Worm (Caenorhabditis elegans) whole organism, mixed stage, embryonic: ENCODE measurements around the gene ZK632.11.

Source experiments
- ceh-43 ChIP-seq: fragments of 200-800 bp; sonication (Bioruptor generic); optimal IDR thresholded peaks from 2 replicates; lab custom pipeline; 2018; ENCODE audit warnings: mild to moderate bottlenecking, missing genetic modification characterization, moderate library complexity, missing compliant biosample characterization
- snpc-4 ChIP-seq: fragments of 150-350 bp; optimal IDR thresholded peaks from 2 replicates; lab custom pipeline; 2014; ENCODE audit warnings: missing biosample characterization, missing genetic modification characterization
- unc-62 ChIP-seq: fragments of 150-350 bp; optimal IDR thresholded peaks from 2 replicates; lab custom pipeline; 2014; ENCODE audit warnings: missing biosample characterization, missing genetic modification reagents, missing genetic modification characterization

- no peak for TF ChIP-seq snpc-4 (tag; lab: Kevin White, UChicago)
- TF ChIP-seq unc-62 = no peak
- no peak for TF ChIP-seq ceh-43 (GFP tag; lab: Kevin White, UChicago)
These were observed 39.6 kb downstream of the ZK632.11 start for ce11 chrIII:9867352-9867751.
